Worm (Caenorhabditis elegans) whole organism, L2 larva: ENCODE results near the gene phf-33.

ENCODE experiments used
- F13H6.1 ChIP-seq: sonication (generic microtip); optimal IDR thresholded peaks from 2 replicates; lab custom pipeline; 2016; ENCODE audit warnings: missing genetic modification characterization, missing compliant biosample characterization
- R02D3.7 ChIP-seq: fragments of 150-350 bp; optimal IDR thresholded peaks from 2 replicates; lab custom pipeline; 2014; ENCODE audit warnings: missing biosample characterization, missing genetic modification characterization
- Y55F3AM.14 ChIP-seq: fragments of 200-800 bp; sonication (Bioruptor generic); optimal IDR thresholded peaks from 2 replicates; lab custom pipeline; 2018; ENCODE audit warnings: mild to moderate bottlenecking, missing genetic modification characterization, missing compliant biosample characterization
- ZK546.5 ChIP-seq: sonication (generic microtip); optimal IDR thresholded peaks from 2 replicates; lab custom pipeline; 2017; ENCODE audit warnings: missing biosample characterization, missing genetic modification characterization
- alr-1 ChIP-seq: fragments of 150-350 bp; optimal IDR thresholded peaks from 2 replicates; lab custom pipeline; 2014; ENCODE audit warnings: missing biosample characterization, missing genetic modification characterization
- aly-2 ChIP-seq: fragments of 150-350 bp; optimal IDR thresholded peaks from 2 replicates; lab custom pipeline; 2014; ENCODE audit warnings: missing biosample characterization, missing genetic modification characterization
- ama-1 ChIP-seq: fragments of 150-350 bp; optimal IDR thresholded peaks from 2 replicates; lab custom pipeline; 2018; ENCODE audit warnings: inconsistent platforms
- ceh-16 ChIP-seq: fragments of 150-350 bp; optimal IDR thresholded peaks from 2 replicates; lab custom pipeline; 2014; ENCODE audit warnings: missing biosample characterization, missing genetic modification characterization
- ceh-82 ChIP-seq: fragments of 150-350 bp; optimal IDR thresholded peaks from 2 replicates; lab custom pipeline; 2014; ENCODE audit warnings: missing biosample characterization, missing genetic modification characterization
- crh-2 ChIP-seq: sonication (generic microtip); optimal IDR thresholded peaks from 2 replicates; lab custom pipeline; 2017; ENCODE audit warnings: missing biosample characterization, missing genetic modification characterization
- egl-27 ChIP-seq: sonication (generic microtip); optimal IDR thresholded peaks from 3 replicates; lab custom pipeline; 2017; ENCODE audit warnings: missing biosample characterization, missing genetic modification reagents, missing genetic modification characterization
- elt-1 ChIP-seq: fragments of 150-350 bp; optimal IDR thresholded peaks from 2 replicates; lab custom pipeline; 2014; ENCODE audit warnings: missing biosample characterization, missing genetic modification characterization
- elt-3 ChIP-seq: sonication (generic microtip); optimal IDR thresholded peaks from 2 replicates; lab custom pipeline; 2017; ENCODE audit warnings: missing biosample characterization, missing genetic modification characterization
- fos-1 ChIP-seq: fragments of 150-350 bp; optimal IDR thresholded peaks from 2 replicates; lab custom pipeline; 2014; ENCODE audit warnings: missing biosample characterization, missing genetic modification characterization
- gmeb-1 ChIP-seq: fragments of 150-350 bp; optimal IDR thresholded peaks from 2 replicates; lab custom pipeline; 2014; ENCODE audit warnings: missing biosample characterization, missing genetic modification characterization
- lin-11 ChIP-seq: fragments of 150-350 bp; sonication (generic microtip); optimal IDR thresholded peaks from 2 replicates; lab custom pipeline; 2014; ENCODE audit warnings: missing biosample characterization, missing genetic modification characterization, inconsistent platforms, mixed read lengths
- lin-13 ChIP-seq: fragments of 150-350 bp; optimal IDR thresholded peaks from 2 replicates; lab custom pipeline; 2014; ENCODE audit warnings: missing biosample characterization, missing genetic modification reagents, missing genetic modification characterization
- lin-39 ChIP-seq: fragments of 150-350 bp; optimal IDR thresholded peaks from 2 replicates; lab custom pipeline; 2014; ENCODE audit warnings: missing biosample characterization, missing genetic modification reagents, missing genetic modification characterization
- lsy-2 ChIP-seq, 2 experiments: fragments of 150-350 bp in 1 of 2; sonication (generic microtip) in 1 of 2; optimal IDR thresholded peaks; 2 replicates each; lab custom pipeline; 2014 to 2017; ENCODE audit warnings: missing biosample characterization in 2 of 2, missing genetic modification characterization in 2 of 2
- mab-5 ChIP-seq: fragments of 150-350 bp; optimal IDR thresholded peaks from 2 replicates; lab custom pipeline; 2014; ENCODE audit warnings: missing biosample characterization, missing genetic modification characterization
- mbf-1 ChIP-seq: sonication (generic microtip); optimal IDR thresholded peaks from 2 replicates; lab custom pipeline; 2017; ENCODE audit warnings: missing biosample characterization, missing genetic modification characterization
- nhr-10 ChIP-seq: sonication (generic microtip); optimal IDR thresholded peaks from 2 replicates; lab custom pipeline; 2017; ENCODE audit warnings: missing biosample characterization, missing genetic modification characterization
- nhr-11 ChIP-seq: fragments of 150-350 bp; optimal IDR thresholded peaks from 2 replicates; lab custom pipeline; 2014; ENCODE audit warnings: missing biosample characterization, missing genetic modification characterization
- nhr-12 ChIP-seq: fragments of 150-350 bp; optimal IDR thresholded peaks from 2 replicates; lab custom pipeline; 2014; ENCODE audit warnings: missing biosample characterization, missing genetic modification characterization
- nhr-129 ChIP-seq: fragments of 150-350 bp; optimal IDR thresholded peaks from 2 replicates; lab custom pipeline; 2014; ENCODE audit warnings: missing biosample characterization, missing genetic modification characterization
- nhr-21 ChIP-seq: fragments of 150-350 bp; optimal IDR thresholded peaks from 2 replicates; lab custom pipeline; 2014; ENCODE audit warnings: missing biosample characterization, missing genetic modification characterization
- nhr-23 ChIP-seq: fragments of 150-350 bp; optimal IDR thresholded peaks from 2 replicates; lab custom pipeline; 2014; ENCODE audit warnings: missing biosample characterization, missing genetic modification reagents, missing genetic modification characterization
- nhr-25 ChIP-seq: fragments of 150-350 bp; sonication (generic microtip); optimal IDR thresholded peaks from 3 replicates; lab custom pipeline; 2014; ENCODE audit warnings: missing biosample characterization, missing genetic modification characterization
- nhr-77 ChIP-seq: fragments of 150-350 bp; optimal IDR thresholded peaks from 2 replicates; lab custom pipeline; 2014; ENCODE audit warnings: missing biosample characterization, missing genetic modification characterization
- skn-1 ChIP-seq: sonication (generic microtip); optimal IDR thresholded peaks from 2 replicates; lab custom pipeline; 2017; ENCODE audit warnings: missing biosample characterization, missing genetic modification characterization
- sma-9 ChIP-seq, 2 experiments: fragments of 150-350 bp in 1 of 2; sonication (generic microtip) in 1 of 2; optimal IDR thresholded peaks; 2 replicates each; lab custom pipeline; 2014 to 2016; ENCODE audit warnings: missing genetic modification characterization in 2 of 2, mild to moderate bottlenecking in 1 of 2, missing biosample characterization in 1 of 2, missing compliant biosample characterization in 1 of 2, missing genetic modification reagents in 1 of 2, moderate library complexity in 1 of 2
- snpc-4 ChIP-seq: fragments of 150-350 bp; optimal IDR thresholded peaks from 2 replicates; lab custom pipeline; 2014; ENCODE audit warnings: missing biosample characterization, missing genetic modification characterization
- unc-55 ChIP-seq: fragments of 150-350 bp; sonication (generic microtip); optimal IDR thresholded peaks from 3 replicates; lab custom pipeline; 2014; ENCODE audit warnings: missing biosample characterization, missing genetic modification reagents, missing genetic modification characterization
- unc-62 ChIP-seq: fragments of 150-350 bp; optimal IDR thresholded peaks from 2 replicates; lab custom pipeline; 2014; ENCODE audit warnings: missing biosample characterization, missing genetic modification reagents, missing genetic modification characterization
- zag-1 ChIP-seq: fragments of 150-350 bp; optimal IDR thresholded peaks from 2 replicates; lab custom pipeline; 2014; ENCODE audit warnings: missing biosample characterization, missing genetic modification characterization
- ztf-1 ChIP-seq: fragments of 200-800 bp; sonication (Bioruptor generic); conservative IDR thresholded peaks from 2 replicates; pipeline ENCODE4 v1.3.6; 2022; ENCODE audit warnings: missing genetic modification characterization, missing compliant biosample characterization
- ztf-4 ChIP-seq: fragments of 150-350 bp; optimal IDR thresholded peaks from 2 replicates; lab custom pipeline; 2014; ENCODE audit warnings: missing biosample characterization, missing genetic modification characterization

The phf-33 gene

ce11 chrX:13293023-13293422, 14.2 kb upstream of the phf-33 start:
- no peak for TF ChIP-seq sma-9 (GFP tag; optimal IDR thresholded peaks at IDR 0.05; lab: Kevin White, UChicago)
- TF ChIP-seq sma-9 (tag; optimal IDR thresholded peaks at IDR 0.05; lab: Kevin White, UChicago), result no peak
- TF ChIP-seq F13H6.1 (tag; lab: Kevin White, UChicago), result no peak
- no peak for TF ChIP-seq nhr-77 (tag; lab: Kevin White, UChicago)
- TF ChIP-seq nhr-21 (tag; lab: Kevin White, UChicago), result no peak
- TF ChIP-seq aly-2, result no peak
- no peak for TF ChIP-seq ceh-16 (tag; lab: Kevin White, UChicago)
- TF ChIP-seq ztf-4 (tag; lab: Kevin White, UChicago), result no peak
- no peak for TF ChIP-seq nhr-129 (tag; lab: Kevin White, UChicago)
- TF ChIP-seq nhr-12 (tag; lab: Kevin White, UChicago), result no peak
- TF ChIP-seq nhr-11 (tag; lab: Kevin White, UChicago), result no peak
- no peak for TF ChIP-seq egl-27 (tag; lab: Kevin White, UChicago)
- TF ChIP-seq gmeb-1 (tag; lab: Kevin White, UChicago), result no peak
- no peak for TF ChIP-seq R02D3.7 (tag; lab: Kevin White, UChicago)
- no peak for TF ChIP-seq nhr-25 (tag; lab: Kevin White, UChicago)

ce11 chrX:13291506-13291905, 12.7 kb upstream of the phf-33 start, which contains the start of gene srd-38:
Gene srd-38 (plus strand): TSS chrX:13291806.
- no peak for TF ChIP-seq snpc-4 (tag; lab: Kevin White, UChicago)
- TF ChIP-seq ZK546.5 (tag; lab: Kevin White, UChicago), result no peak
- no peak for TF ChIP-seq Y55F3AM.14
- TF ChIP-seq mab-5 (tag; lab: Kevin White, UChicago), result no peak
- TF ChIP-seq F13H6.1 (tag; lab: Kevin White, UChicago), result no peak
- no peak for TF ChIP-seq lin-39 (tag; lab: Kevin White, UChicago)
- TF ChIP-seq mbf-1 (tag; lab: Kevin White, UChicago), result no peak
- TF ChIP-seq nhr-11 (tag; lab: Kevin White, UChicago), result no peak
- no peak for TF ChIP-seq fos-1 (tag; lab: Kevin White, UChicago)
- no peak for TF ChIP-seq unc-55
- no peak for TF ChIP-seq ceh-16 (tag; lab: Kevin White, UChicago)
- no peak for TF ChIP-seq ztf-4 (tag; lab: Kevin White, UChicago)
- TF ChIP-seq ztf-1 (GFP tag; lab: Robert Waterston, UW), result no peak
- TF ChIP-seq nhr-129 (tag; lab: Kevin White, UChicago), result no peak
- no peak for TF ChIP-seq nhr-21 (tag; lab: Kevin White, UChicago)
- no peak for TF ChIP-seq elt-1 (tag; lab: Kevin White, UChicago)
- no peak for TF ChIP-seq gmeb-1 (tag; lab: Kevin White, UChicago)

- TF ChIP-seq zag-1 (tag; lab: Kevin White, UChicago), result no peak
- TF ChIP-seq R02D3.7 (tag; lab: Kevin White, UChicago), result no peak
- TF ChIP-seq ZK546.5 (tag; lab: Kevin White, UChicago), result no peak
- no peak for TF ChIP-seq nhr-21 (tag; lab: Kevin White, UChicago)
- no peak for TF ChIP-seq nhr-10 (tag; lab: Kevin White, UChicago)
- no peak for TF ChIP-seq lin-11 (tag; lab: Kevin White, UChicago)
- no peak for TF ChIP-seq elt-1 (tag; lab: Kevin White, UChicago)
- TF ChIP-seq alr-1, result no peak
- TF ChIP-seq ama-1, result no peak
- TF ChIP-seq nhr-25 (tag; lab: Kevin White, UChicago), result no peak
- TF ChIP-seq lin-13 (GFP tag; lab: Kevin White, UChicago), result no peak
- no peak for TF ChIP-seq nhr-12 (tag; lab: Kevin White, UChicago)
- no peak for TF ChIP-seq sma-9 (GFP tag; optimal IDR thresholded peaks at IDR 0.05; lab: Kevin White, UChicago)
- TF ChIP-seq sma-9 (tag; optimal IDR thresholded peaks at IDR 0.05; lab: Kevin White, UChicago), result no peak
- TF ChIP-seq ceh-82 (tag; lab: Kevin White, UChicago), result no peak
- no peak for TF ChIP-seq nhr-77 (tag; lab: Kevin White, UChicago)
Measured at ce11 chrX:13290531-13290930, 11.8 kb upstream of the phf-33 start, which contains the start of gene R04D3.3. Gene R04D3.3 (minus strand): TSS chrX:13290631.

ce11 chrX:13288715-13289114, 9.9 kb upstream of the phf-33 start, which contains the start of gene R04D3.4:
Gene R04D3.4 (minus strand): TSS chrX:13288815.
- no peak for TF ChIP-seq lsy-2 (tag; optimal IDR thresholded peaks at IDR 0.05; lab: Kevin White, UChicago)
- no peak for TF ChIP-seq ztf-4 (tag; lab: Kevin White, UChicago)
- TF ChIP-seq nhr-23 (tag; lab: Kevin White, UChicago), result no peak
- TF ChIP-seq lin-13 (GFP tag; lab: Kevin White, UChicago), result no peak
- no peak for TF ChIP-seq unc-62 (GFP tag; lab: Kevin White, UChicago)
- TF ChIP-seq ztf-1 (GFP tag; lab: Robert Waterston, UW), result no peak
- no peak for TF ChIP-seq skn-1 (tag; lab: Kevin White, UChicago)
- no peak for TF ChIP-seq crh-2 (tag; lab: Kevin White, UChicago)
- no peak for TF ChIP-seq gmeb-1 (tag; lab: Kevin White, UChicago)
- no peak for TF ChIP-seq zag-1 (tag; lab: Kevin White, UChicago)
- TF ChIP-seq sma-9 (GFP tag; optimal IDR thresholded peaks at IDR 0.05; lab: Kevin White, UChicago), result no peak
- no peak for TF ChIP-seq sma-9 (tag; optimal IDR thresholded peaks at IDR 0.05; lab: Kevin White, UChicago)
- TF ChIP-seq nhr-25 (tag; lab: Kevin White, UChicago), result no peak
- TF ChIP-seq nhr-77 (tag; lab: Kevin White, UChicago), result no peak
- TF ChIP-seq alr-1, result no peak
- TF ChIP-seq ceh-16 (tag; lab: Kevin White, UChicago), result no peak
- TF ChIP-seq elt-3, result no peak
- no peak for TF ChIP-seq lin-39 (tag; lab: Kevin White, UChicago)
- no peak for TF ChIP-seq ceh-82 (tag; lab: Kevin White, UChicago)
